Worm (Caenorhabditis elegans) whole organism, midembryonic: ENCODE data around the gene fubl-3.

Experiments
- T22C8.4 ChIP-seq: fragments of 200-800 bp; sonication (Bioruptor generic); IDR thresholded peaks from 2 replicates; pipeline ENCODE4 v1.3.6; 2022; ENCODE audit warnings: missing genetic modification characterization, missing compliant biosample characterization
- flt-1 ChIP-seq: fragments of 200-800 bp; sonication (Bioruptor generic); IDR thresholded peaks from 2 replicates; pipeline ENCODE4 v1.3.6; 2022; ENCODE audit warnings: missing genetic modification characterization, missing compliant biosample characterization
- klf-2 ChIP-seq: fragments of 200-800 bp; sonication (Bioruptor generic); conservative IDR thresholded peaks from 2 replicates; pipeline ENCODE4 v1.3.6; 2022; ENCODE audit warnings: missing genetic modification reagents, missing genetic modification characterization, missing compliant biosample characterization
- med-1 ChIP-seq: sonication (generic microtip); optimal IDR thresholded peaks from 2 replicates; lab custom pipeline; 2017; ENCODE audit warnings: missing genetic modification characterization, mild to moderate bottlenecking, missing compliant biosample characterization, antibody characterized with exemption, missing genetic modification reagents; ENCODE audit not compliant: insufficient read depth
- ref-1 ChIP-seq: fragments of 200-800 bp; sonication (Bioruptor generic); conservative IDR thresholded peaks from 2 replicates; pipeline ENCODE4 v1.3.6; 2022; ENCODE audit warnings: missing genetic modification reagents, missing genetic modification characterization, missing compliant biosample characterization
- tab-1 ChIP-seq: fragments of 200-800 bp; sonication (Bioruptor generic); IDR thresholded peaks from 2 replicates; pipeline ENCODE4 v1.3.6; 2022; ENCODE audit warnings: missing genetic modification characterization, missing compliant biosample characterization
- ztf-23 ChIP-seq: fragments of 200-800 bp; sonication (Bioruptor generic); IDR thresholded peaks from 2 replicates; pipeline ENCODE4 v1.3.6; 2022; ENCODE audit warnings: missing genetic modification reagents, missing genetic modification characterization, missing compliant biosample characterization
- ztf-29 ChIP-seq: fragments of 200-800 bp; sonication (Bioruptor generic); IDR thresholded peaks from 2 replicates; pipeline ENCODE4 v1.3.6; 2022; ENCODE audit warnings: missing genetic modification reagents, missing genetic modification characterization, missing compliant biosample characterization

- TF ChIP-seq T22C8.4 (GFP tag; lab: Robert Waterston, UW), result no peak
- no peak for TF ChIP-seq klf-2 (GFP tag; lab: Robert Waterston, UW)
- TF ChIP-seq ztf-23 (GFP tag; lab: Robert Waterston, UW), result no peak
- no peak for TF ChIP-seq tab-1 (GFP tag; lab: Robert Waterston, UW)
- no peak for TF ChIP-seq ztf-29 (GFP tag; lab: Robert Waterston, UW)
- no peak for TF ChIP-seq med-1 (GFP tag; lab: Kevin White, UChicago)
- TF ChIP-seq ref-1, result no peak
- no peak for TF ChIP-seq flt-1 (GFP tag; lab: Robert Waterston, UW)
Measured at ce11 chrX:17481892-17482515, 47.8 kb downstream of the fubl-3 start.
